Fruit fly (Drosophila melanogaster): ENCODE measurements around the gene heph.

The heph gene

dm6 chr3R:31986775-31987349, 28.5 kb downstream of the heph start:
- TF ChIP-seq br (GFP tag; optimal IDR thresholded peaks at IDR 0.05) (peak; percentile 42), rgr (GFP tag; optimal IDR thresholded peaks at IDR 0.05) (peak; percentile 17), usp (GFP tag; optimal IDR thresholded peaks at IDR 0.05) (no peak), tai (GFP tag; optimal IDR thresholded peaks at IDR 0.05) (peak; percentile 7), h (GFP tag; optimal IDR thresholded peaks at IDR 0.05) (no peak), Rel (GFP tag; optimal IDR thresholded peaks at IDR 0.05) (no peak), Rel (tag; optimal IDR thresholded peaks at IDR 0.05) (peak; percentile 86), psq (GFP tag; optimal IDR thresholded peaks at IDR 0.05) (peak; percentile 68)

- no peak for TF ChIP-seq sage (GFP tag; optimal IDR thresholded peaks at IDR 0.05)
- TF ChIP-seq br (GFP tag; optimal IDR thresholded peaks at IDR 0.05), result no peak
- TF ChIP-seq Jra (GFP tag; optimal IDR thresholded peaks at IDR 0.05), result peak; percentile 42
- peak; percentile 29 for TF ChIP-seq h (GFP tag; optimal IDR thresholded peaks at IDR 0.05)
- no peak for TF ChIP-seq CG32264 (GFP tag; optimal IDR thresholded peaks at IDR 0.05)
- TF ChIP-seq dsf (GFP tag; optimal IDR thresholded peaks at IDR 0.05; ENCODE audit: borderline replicate concordance), result no peak
- TF ChIP-seq brk (GFP tag; optimal IDR thresholded peaks at IDR 0.05), result no peak
- no peak for TF ChIP-seq Rel (GFP tag; optimal IDR thresholded peaks at IDR 0.05)
- peak; percentile 42 for TF ChIP-seq Rel (tag; optimal IDR thresholded peaks at IDR 0.05)
- no peak for TF ChIP-seq Dif (GFP tag; optimal IDR thresholded peaks at IDR 0.05; ENCODE audit: partially characterized antibody)
- TF ChIP-seq usp (GFP tag; optimal IDR thresholded peaks at IDR 0.05), result no peak
- no peak for TF ChIP-seq Dfd (GFP tag; optimal IDR thresholded peaks at IDR 0.05)
- TF ChIP-seq OdsH (GFP tag; optimal IDR thresholded peaks at IDR 0.05), result no peak
- TF ChIP-seq rgr (GFP tag; optimal IDR thresholded peaks at IDR 0.05), result peak; percentile 48
- peak; percentile 88 for TF ChIP-seq Hr83 (GFP tag; optimal IDR thresholded peaks at IDR 0.05; ENCODE audit: poor library complexity, severe bottlenecking)
- TF ChIP-seq Hr78 (GFP tag; optimal IDR thresholded peaks at IDR 0.05), result no peak
- TF ChIP-seq fru (GFP tag; optimal IDR thresholded peaks at IDR 0.05), result no peak
- TF ChIP-seq sv (GFP tag; optimal IDR thresholded peaks at IDR 0.05), result no peak
- TF ChIP-seq CrebA (GFP tag; optimal IDR thresholded peaks at IDR 0.05; ENCODE audit: borderline replicate concordance), result no peak
- TF ChIP-seq jim (GFP tag; optimal IDR thresholded peaks at IDR 0.05), result no peak
- TF ChIP-seq Vsx2 (GFP tag; optimal IDR thresholded peaks at IDR 0.05; ENCODE audit: partially characterized antibody), result no peak
- peak; percentile 22 for TF ChIP-seq Hnf4 (GFP tag; optimal IDR thresholded peaks at IDR 0.05)
- TF ChIP-seq Abd-B (GFP tag; optimal IDR thresholded peaks at IDR 0.05), result no peak
- TF ChIP-seq N (GFP tag; optimal IDR thresholded peaks at IDR 0.05), result no peak
- TF ChIP-seq pan (optimal IDR thresholded peaks at IDR 0.05), result no peak
- no peak for TF ChIP-seq dmrt93B (GFP tag; optimal IDR thresholded peaks at IDR 0.05)
- TF ChIP-seq HLH106 (tag; optimal IDR thresholded peaks at IDR 0.05), result peak; percentile 4
- no peak for TF ChIP-seq GATAd (GFP tag; optimal IDR thresholded peaks at IDR 0.05)
- TF ChIP-seq CG9705 (GFP tag; optimal IDR thresholded peaks at IDR 0.05), result no peak
- no peak for TF ChIP-seq dl (GFP tag; optimal IDR thresholded peaks at IDR 0.05; ENCODE audit: insufficient read depth in 1 of 2, partially characterized antibody in 2 of 2)
- TF ChIP-seq Mio (GFP tag; optimal IDR thresholded peaks at IDR 0.05), result no peak
- TF ChIP-seq psq (GFP tag; optimal IDR thresholded peaks at IDR 0.05), result peak; percentile 28
- peak in 1 of 2 experiments; percentile 21 for TF ChIP-seq foxo (GFP tag; optimal IDR thresholded peaks at IDR 0.05)
- peak; percentile 47 for TF ChIP-seq Myc (optimal IDR thresholded peaks at IDR 0.05)
- peak; percentile 18 for TF ChIP-seq Sp1 (GFP tag; optimal IDR thresholded peaks at IDR 0.05)
- no peak for TF ChIP-seq ey (GFP tag; optimal IDR thresholded peaks at IDR 0.05)
Measured at dm6 chr3R:31985603-31986002, 29.7 kb downstream of the heph start.

dm6 chr3R:31978418-31978817, 36.9 kb downstream of the heph start:
- TF ChIP-seq Abd-B (GFP tag; optimal IDR thresholded peaks at IDR 0.05) (no peak), jim (GFP tag; optimal IDR thresholded peaks at IDR 0.05) (no peak), Mio (GFP tag; optimal IDR thresholded peaks at IDR 0.05) (no peak), rgr (GFP tag; optimal IDR thresholded peaks at IDR 0.05) (peak; percentile 57), ey (GFP tag; optimal IDR thresholded peaks at IDR 0.05) (peak; percentile 49), dsf (GFP tag; optimal IDR thresholded peaks at IDR 0.05; ENCODE audit: borderline replicate concordance) (no peak), lola (GFP tag; optimal IDR thresholded peaks at IDR 0.05) (no peak), Vsx2 (GFP tag; optimal IDR thresholded peaks at IDR 0.05; ENCODE audit: partially characterized antibody) (no peak), dl (GFP tag; optimal IDR thresholded peaks at IDR 0.05; ENCODE audit: insufficient read depth in 1 of 2, partially characterized antibody in 2 of 2) (no peak), Hr83 (GFP tag; optimal IDR thresholded peaks at IDR 0.05; ENCODE audit: poor library complexity, severe bottlenecking) (no peak), dmrt93B (GFP tag; optimal IDR thresholded peaks at IDR 0.05) (no peak), foxo (GFP tag; optimal IDR thresholded peaks at IDR 0.05) (peak in 1 of 2 experiments; percentile 59), HLH106 (tag; optimal IDR thresholded peaks at IDR 0.05) (peak; percentile 50), Hnf4 (GFP tag; optimal IDR thresholded peaks at IDR 0.05) (no peak), sv (GFP tag; optimal IDR thresholded peaks at IDR 0.05) (no peak), pan (optimal IDR thresholded peaks at IDR 0.05) (no peak), br (GFP tag; optimal IDR thresholded peaks at IDR 0.05) (peak; percentile 53), N (GFP tag; optimal IDR thresholded peaks at IDR 0.05) (no peak), h (GFP tag; optimal IDR thresholded peaks at IDR 0.05) (peak; percentile 51), tai (GFP tag; optimal IDR thresholded peaks at IDR 0.05) (peak; percentile 49), psq (GFP tag; optimal IDR thresholded peaks at IDR 0.05) (peak; percentile 45), sage (GFP tag; optimal IDR thresholded peaks at IDR 0.05) (no peak), Myc (optimal IDR thresholded peaks at IDR 0.05) (no peak), Sp1 (GFP tag; optimal IDR thresholded peaks at IDR 0.05) (peak; percentile 14), Dfd (GFP tag; optimal IDR thresholded peaks at IDR 0.05) (no peak), CG9705 (GFP tag; optimal IDR thresholded peaks at IDR 0.05) (no peak), Rel (GFP tag; optimal IDR thresholded peaks at IDR 0.05) (no peak), Rel (tag; optimal IDR thresholded peaks at IDR 0.05) (no peak), CrebA (GFP tag; optimal IDR thresholded peaks at IDR 0.05; ENCODE audit: borderline replicate concordance) (no peak), Jra (GFP tag; optimal IDR thresholded peaks at IDR 0.05) (no peak), Dif (GFP tag; optimal IDR thresholded peaks at IDR 0.05; ENCODE audit: partially characterized antibody) (no peak), CG32264 (GFP tag; optimal IDR thresholded peaks at IDR 0.05) (no peak), GATAd (GFP tag; optimal IDR thresholded peaks at IDR 0.05) (no peak), brk (GFP tag; optimal IDR thresholded peaks at IDR 0.05) (no peak), woc (GFP tag; optimal IDR thresholded peaks at IDR 0.05) (no peak), usp (GFP tag; optimal IDR thresholded peaks at IDR 0.05) (no peak), Hr78 (GFP tag; optimal IDR thresholded peaks at IDR 0.05) (no peak), OdsH (GFP tag; optimal IDR thresholded peaks at IDR 0.05) (peak; percentile 55)

Measured in whole organism, wandering third instar larva.